Worm (Caenorhabditis elegans): ENCODE measurements around the gene rpap-2.
A peak's percentile ranks its signal among the peaks of the same experiment; 100 is the strongest.

Gene rpap-2

DNA sequence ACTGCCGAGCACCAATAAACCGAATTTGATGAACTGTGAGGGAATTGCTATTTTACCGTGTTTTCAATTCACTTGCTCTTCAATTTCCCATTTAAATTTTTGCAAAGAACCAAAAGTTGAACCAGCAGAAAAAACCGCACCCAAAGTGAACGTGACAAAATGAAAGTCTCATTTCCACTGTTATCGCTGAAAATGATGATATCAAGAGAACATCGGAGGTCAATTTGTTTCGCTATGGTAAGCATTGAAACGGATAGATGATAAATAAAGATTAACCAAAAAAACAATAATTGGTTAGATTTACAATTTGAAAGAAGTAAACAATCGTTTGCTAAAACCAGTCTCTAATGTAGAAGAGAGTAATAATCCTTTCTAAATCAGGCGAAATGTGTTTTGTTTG is 42.2 kb upstream of the rpap-2 start:
- TF ChIP-seq mab-5 (tag; optimal IDR thresholded peaks at IDR 0.05) (no peak), nhr-12 (tag; optimal IDR thresholded peaks at IDR 0.05) (no peak), ces-1 (GFP tag; optimal IDR thresholded peaks at IDR 0.05) (no peak), ceh-43 (GFP tag; optimal IDR thresholded peaks at IDR 0.05) (no peak), nhr-237 (tag; optimal IDR thresholded peaks at IDR 0.05) (no peak), ceh-83 (GFP tag; optimal IDR thresholded peaks at IDR 0.05) (no peak), hlh-1 (tag; optimal IDR thresholded peaks at IDR 0.05) (no peak), unc-39 (tag; optimal IDR thresholded peaks at IDR 0.05) (no peak), snpc-4 (tag; optimal IDR thresholded peaks at IDR 0.05) (no peak), M03D4.4 (tag; optimal IDR thresholded peaks at IDR 0.05) (no peak), ztf-11 (tag; optimal IDR thresholded peaks at IDR 0.05) (no peak), elt-1 (tag; optimal IDR thresholded peaks at IDR 0.05; ENCODE audit: borderline replicate concordance, insufficient read depth) (no peak), lin-32 (GFP tag; optimal IDR thresholded peaks at IDR 0.05) (no peak), ceh-39 (tag; optimal IDR thresholded peaks at IDR 0.05) (no peak), lsy-2 (tag; optimal IDR thresholded peaks at IDR 0.05) (no peak), unc-120 (tag; optimal IDR thresholded peaks at IDR 0.05; ENCODE audit: poor library complexity, severe bottlenecking) (no peak), bed-3 (GFP tag; optimal IDR thresholded peaks at IDR 0.05) (no peak), flh-1 (GFP tag; optimal IDR thresholded peaks at IDR 0.05) (no peak), mls-2 (tag; optimal IDR thresholded peaks at IDR 0.05) (no peak), elt-3 (tag; optimal IDR thresholded peaks at IDR 0.05) (no peak)

- TF ChIP-seq lin-13 (tag; optimal IDR thresholded peaks at IDR 0.05) (no peak), ceh-43 (GFP tag; optimal IDR thresholded peaks at IDR 0.05) (no peak), mab-5 (tag; optimal IDR thresholded peaks at IDR 0.05) (peak; percentile 50), lsy-2 (tag; optimal IDR thresholded peaks at IDR 0.05) (no peak), snpc-4 (tag; optimal IDR thresholded peaks at IDR 0.05) (no peak)
Measured at ce11 chrIII:8926512-8926911, 41.3 kb upstream of the rpap-2 start.

DNA sequence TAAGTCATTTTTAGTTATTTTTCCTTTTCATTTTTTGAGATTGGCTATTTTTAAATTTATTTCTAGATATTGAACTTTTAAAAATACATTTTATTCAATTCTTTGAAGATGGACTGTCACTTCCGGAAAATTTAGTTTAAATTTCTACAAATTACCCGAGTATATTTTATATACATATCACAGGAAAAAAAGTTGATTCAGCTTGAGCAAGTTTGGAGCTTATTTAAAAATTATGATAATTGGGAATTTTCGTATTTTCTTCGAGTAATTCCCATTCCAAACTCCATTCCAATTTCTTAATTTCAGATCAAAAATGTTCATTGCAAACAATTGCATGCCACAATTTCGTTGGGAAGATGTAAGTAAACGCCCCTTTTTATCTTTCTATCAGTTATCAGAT is 38.0 kb upstream of the rpap-2 start, which contains the start of gene arrd-15:
arrd-15 (plus strand) TSS at position 301 of the 400 bp plus-strand sequence.
- no peak for TF ChIP-seq snpc-4 (tag; optimal IDR thresholded peaks at IDR 0.05)
- no peak for TF ChIP-seq zip-8 (tag; optimal IDR thresholded peaks at IDR 0.05)

- TF ChIP-seq ztf-11 (tag; optimal IDR thresholded peaks at IDR 0.05) (no peak), elt-3 (tag; optimal IDR thresholded peaks at IDR 0.05) (no peak), lsy-2 (tag; optimal IDR thresholded peaks at IDR 0.05) (no peak), ceh-43 (GFP tag; optimal IDR thresholded peaks at IDR 0.05) (no peak), mab-5 (tag; optimal IDR thresholded peaks at IDR 0.05) (no peak), drap-1 (GFP tag; optimal IDR thresholded peaks at IDR 0.05) (no peak), lin-13 (tag; optimal IDR thresholded peaks at IDR 0.05) (no peak), flh-1 (GFP tag; optimal IDR thresholded peaks at IDR 0.05) (no peak), unc-39 (tag; optimal IDR thresholded peaks at IDR 0.05) (no peak), nhr-237 (tag; optimal IDR thresholded peaks at IDR 0.05) (no peak)
Measured at ce11 chrIII:8933696-8934095, 34.1 kb upstream of the rpap-2 start.

DNA sequence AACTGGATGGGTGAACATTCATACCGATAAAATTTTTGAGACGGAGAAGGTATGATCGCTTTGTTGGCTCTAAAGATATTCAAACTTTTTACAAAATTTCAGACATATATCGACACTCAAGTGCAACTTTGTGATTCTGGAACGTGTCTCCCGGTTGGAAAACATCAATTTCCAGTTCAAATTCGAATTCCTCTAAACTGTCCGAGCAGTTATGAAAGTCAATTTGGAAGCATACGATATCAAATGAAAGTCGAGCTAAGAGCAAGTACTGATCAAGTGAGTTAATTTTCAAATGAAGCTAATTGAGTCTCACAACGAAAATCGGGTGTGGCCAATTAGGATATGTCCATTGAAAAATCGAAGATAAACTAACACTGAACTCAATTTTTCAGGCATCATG is 33.4 kb upstream of the rpap-2 start:
- TF ChIP-seq ceh-43 (GFP tag; optimal IDR thresholded peaks at IDR 0.05): no peak
- TF ChIP-seq blmp-1 (tag; optimal IDR thresholded peaks at IDR 0.05): no peak
- no peak for TF ChIP-seq tbx-8 (GFP tag; optimal IDR thresholded peaks at IDR 0.05)
- no peak for TF ChIP-seq sem-2 (GFP tag; optimal IDR thresholded peaks at IDR 0.05)
- no peak for TF ChIP-seq nhr-12 (tag; optimal IDR thresholded peaks at IDR 0.05)
- no peak for TF ChIP-seq unc-62 (GFP tag; optimal IDR thresholded peaks at IDR 0.05)
- TF ChIP-seq drap-1 (GFP tag; optimal IDR thresholded peaks at IDR 0.05): no peak
- TF ChIP-seq ceh-39 (tag; optimal IDR thresholded peaks at IDR 0.05): no peak
- TF ChIP-seq snpc-4 (tag; optimal IDR thresholded peaks at IDR 0.05): no peak
- TF ChIP-seq mep-1 (tag; optimal IDR thresholded peaks at IDR 0.05): no peak
- no peak for TF ChIP-seq nhr-2 (tag; optimal IDR thresholded peaks at IDR 0.05)

DNA sequence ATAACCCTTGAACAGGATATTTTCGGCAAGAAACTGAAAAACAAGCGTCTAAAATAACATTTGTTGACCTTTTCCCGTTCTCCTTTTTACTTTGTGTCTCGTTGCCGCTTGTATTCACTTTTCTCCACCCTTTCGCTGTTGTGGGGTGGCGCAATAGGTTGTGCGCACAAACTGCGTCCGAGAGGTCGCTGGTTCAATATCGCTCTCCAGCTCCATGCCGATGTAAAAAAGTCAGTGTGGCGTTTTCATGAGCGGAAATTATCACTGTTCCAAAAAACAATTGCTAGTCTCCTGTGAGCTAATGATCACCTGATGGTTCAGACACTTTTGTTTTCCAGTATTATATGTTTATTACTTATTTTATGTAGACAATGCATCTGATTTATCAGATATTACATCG is 30.2 kb upstream of the rpap-2 start:
- TF ChIP-seq sem-2 (GFP tag; optimal IDR thresholded peaks at IDR 0.05): peak; percentile 86
- TF ChIP-seq nhr-237 (tag; optimal IDR thresholded peaks at IDR 0.05): peak; percentile 21
- TF ChIP-seq flh-1 (GFP tag; optimal IDR thresholded peaks at IDR 0.05): peak; percentile 84
- TF ChIP-seq ceh-39 (tag; optimal IDR thresholded peaks at IDR 0.05): peak; percentile 31
- peak; percentile 96 for TF ChIP-seq sptf-1 (tag; optimal IDR thresholded peaks at IDR 0.05)
- no peak for TF ChIP-seq snpc-4 (tag; optimal IDR thresholded peaks at IDR 0.05)
- TF ChIP-seq lin-32 (GFP tag; optimal IDR thresholded peaks at IDR 0.05): peak; percentile 93
- TF ChIP-seq nhr-76 (tag; optimal IDR thresholded peaks at IDR 0.05): no peak
- TF ChIP-seq nhr-2 (tag; optimal IDR thresholded peaks at IDR 0.05): no peak
- no peak for TF ChIP-seq ces-1 (GFP tag; optimal IDR thresholded peaks at IDR 0.05)
- TF ChIP-seq elt-3 (tag; optimal IDR thresholded peaks at IDR 0.05): peak; percentile 45
- TF ChIP-seq bed-3 (GFP tag; optimal IDR thresholded peaks at IDR 0.05): peak; percentile 77
- no peak for TF ChIP-seq blmp-1 (tag; optimal IDR thresholded peaks at IDR 0.05)
- peak; percentile 34 for TF ChIP-seq lin-13 (tag; optimal IDR thresholded peaks at IDR 0.05)
- TF ChIP-seq ceh-43 (GFP tag; optimal IDR thresholded peaks at IDR 0.05): peak; percentile 89
- TF ChIP-seq mep-1 (tag; optimal IDR thresholded peaks at IDR 0.05): no peak
- TF ChIP-seq tbx-8 (GFP tag; optimal IDR thresholded peaks at IDR 0.05): peak; percentile 70
- peak; percentile 97 for TF ChIP-seq mls-2 (tag; optimal IDR thresholded peaks at IDR 0.05)
- peak; percentile 95 for TF ChIP-seq drap-1 (GFP tag; optimal IDR thresholded peaks at IDR 0.05)
- TF ChIP-seq unc-62 (GFP tag; optimal IDR thresholded peaks at IDR 0.05): peak; percentile 50
- peak; percentile 96 for TF ChIP-seq M03D4.4 (tag; optimal IDR thresholded peaks at IDR 0.05)
- peak; percentile 53 for TF ChIP-seq ceh-83 (GFP tag; optimal IDR thresholded peaks at IDR 0.05)
- TF ChIP-seq pha-4 (tag; optimal IDR thresholded peaks at IDR 0.05): peak; percentile 69
- peak; percentile 50 for TF ChIP-seq nhr-28 (tag; optimal IDR thresholded peaks at IDR 0.05)
- TF ChIP-seq cnd-1 (tag; optimal IDR thresholded peaks at IDR 0.05): peak; percentile 96
- TF ChIP-seq nhr-12 (tag; optimal IDR thresholded peaks at IDR 0.05): no peak
- peak; percentile 28 for TF ChIP-seq elt-1 (tag; optimal IDR thresholded peaks at IDR 0.05; ENCODE audit: borderline replicate concordance, insufficient read depth)
- peak; percentile 42 for TF ChIP-seq ztf-11 (tag; optimal IDR thresholded peaks at IDR 0.05)
- TF ChIP-seq lsy-2 (tag; optimal IDR thresholded peaks at IDR 0.05): peak; percentile 17
- no peak for TF ChIP-seq mab-5 (tag; optimal IDR thresholded peaks at IDR 0.05)
- TF ChIP-seq ham-2 (GFP tag; optimal IDR thresholded peaks at IDR 0.05): peak; percentile 94
